Fruit fly (Drosophila melanogaster): ENCODE measurements around the gene pins.

Gene pins

DNA sequence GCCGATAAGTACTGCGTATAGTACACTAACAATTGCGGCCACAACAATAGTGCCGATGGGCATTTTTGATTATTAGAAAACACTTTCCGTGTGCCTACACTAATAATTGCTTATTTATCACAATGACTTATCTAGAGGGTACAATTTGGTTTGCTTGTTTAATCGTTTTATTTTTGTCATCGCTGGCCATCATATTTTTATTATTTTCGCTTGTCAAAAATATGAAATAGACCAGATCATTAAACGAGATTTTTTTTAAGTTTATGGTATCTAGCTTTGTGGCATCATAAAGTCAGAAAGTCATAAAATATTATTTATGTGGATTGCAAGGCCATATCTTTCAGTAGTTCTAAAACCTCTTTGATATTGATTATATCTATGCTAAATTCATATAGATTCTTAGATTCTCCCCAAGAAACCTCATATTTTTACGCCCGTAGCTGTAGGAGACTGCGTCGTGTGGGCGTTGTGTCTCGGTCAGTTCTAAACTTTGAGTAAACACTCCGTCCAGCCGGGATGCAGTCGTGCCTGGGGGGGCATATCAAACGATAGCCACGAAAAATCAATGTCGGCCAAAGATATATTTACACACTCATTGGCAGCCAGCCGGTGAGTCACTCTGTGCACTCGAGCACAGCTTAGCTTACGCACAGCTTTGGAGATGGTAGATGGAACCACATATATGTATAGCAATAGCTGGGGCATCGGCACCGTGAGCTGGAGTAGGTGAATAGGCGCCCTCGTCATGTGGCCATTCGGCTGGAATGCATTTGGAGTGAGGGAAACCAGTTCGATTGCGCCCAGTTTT lies 22.2 kb downstream of the pins start (continued):
- TF ChIP-seq usp (GFP tag; optimal IDR thresholded peaks at IDR 0.05) (no peak), CG9705 (GFP tag; optimal IDR thresholded peaks at IDR 0.05) (no peak), rgr (GFP tag; optimal IDR thresholded peaks at IDR 0.05) (peak; percentile 32), sage (GFP tag; optimal IDR thresholded peaks at IDR 0.05) (no peak), sv (GFP tag; optimal IDR thresholded peaks at IDR 0.05) (no peak), Myc (optimal IDR thresholded peaks at IDR 0.05) (no peak), h (GFP tag; optimal IDR thresholded peaks at IDR 0.05) (peak; percentile 47), brk (GFP tag; optimal IDR thresholded peaks at IDR 0.05) (no peak), tai (GFP tag; optimal IDR thresholded peaks at IDR 0.05) (no peak)

DNA sequence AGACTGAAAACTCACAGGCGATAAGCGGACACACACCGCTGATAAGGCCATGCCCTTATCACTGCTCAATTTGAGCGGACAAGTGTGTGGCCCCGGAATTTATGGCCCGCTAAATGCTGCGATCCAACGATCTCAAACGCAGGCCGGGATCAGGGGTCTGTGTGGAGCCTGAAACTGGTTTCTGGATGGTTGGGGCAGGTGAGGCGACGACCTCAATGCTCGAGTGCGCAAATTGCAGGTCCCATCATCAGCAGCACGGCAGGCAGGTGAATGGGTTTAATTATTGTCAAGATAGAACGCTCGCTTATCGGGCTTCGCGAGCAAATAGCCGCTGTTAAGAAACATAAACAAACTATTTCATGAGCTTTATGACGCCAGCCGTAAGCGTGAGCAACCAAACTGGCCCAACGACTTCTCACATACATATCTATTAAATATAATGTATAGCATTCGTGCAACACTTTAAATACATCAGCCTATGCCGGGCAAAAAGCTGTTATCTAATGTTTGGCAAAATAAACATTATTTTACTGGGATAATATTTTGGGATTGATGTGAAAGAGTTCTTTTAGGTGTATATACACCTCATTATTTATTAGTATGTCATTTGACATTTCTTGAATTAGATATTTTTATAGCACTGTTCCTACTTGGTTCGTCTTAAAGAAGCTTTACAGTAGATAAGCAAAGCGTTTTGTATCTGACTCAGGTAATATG lies 23.1 kb downstream of the pins start:
- TF ChIP-seq lola (GFP tag; optimal IDR thresholded peaks at IDR 0.05) (no peak), psq (GFP tag; optimal IDR thresholded peaks at IDR 0.05) (no peak), OdsH (GFP tag; optimal IDR thresholded peaks at IDR 0.05) (peak; percentile 19), pan (optimal IDR thresholded peaks at IDR 0.05) (no peak), dsf (GFP tag; optimal IDR thresholded peaks at IDR 0.05; ENCODE audit: borderline replicate concordance) (no peak), Jra (GFP tag; optimal IDR thresholded peaks at IDR 0.05) (no peak), Abd-B (GFP tag; optimal IDR thresholded peaks at IDR 0.05) (no peak), GATAd (GFP tag; optimal IDR thresholded peaks at IDR 0.05) (no peak), Hnf4 (GFP tag; optimal IDR thresholded peaks at IDR 0.05) (peak; percentile 14), CG9705 (GFP tag; optimal IDR thresholded peaks at IDR 0.05) (no peak), dmrt93B (GFP tag; optimal IDR thresholded peaks at IDR 0.05) (no peak), Dfd (GFP tag; optimal IDR thresholded peaks at IDR 0.05) (no peak), tai (GFP tag; optimal IDR thresholded peaks at IDR 0.05) (no peak), dl (GFP tag; optimal IDR thresholded peaks at IDR 0.05; ENCODE audit: insufficient read depth in 1 of 2, partially characterized antibody in 2 of 2) (no peak), br (GFP tag; optimal IDR thresholded peaks at IDR 0.05) (peak; percentile 6), Hr78 (GFP tag; optimal IDR thresholded peaks at IDR 0.05) (no peak), fru (GFP tag; optimal IDR thresholded peaks at IDR 0.05) (no peak), Myc (optimal IDR thresholded peaks at IDR 0.05) (no peak), rgr (GFP tag; optimal IDR thresholded peaks at IDR 0.05) (no peak)

DNA sequence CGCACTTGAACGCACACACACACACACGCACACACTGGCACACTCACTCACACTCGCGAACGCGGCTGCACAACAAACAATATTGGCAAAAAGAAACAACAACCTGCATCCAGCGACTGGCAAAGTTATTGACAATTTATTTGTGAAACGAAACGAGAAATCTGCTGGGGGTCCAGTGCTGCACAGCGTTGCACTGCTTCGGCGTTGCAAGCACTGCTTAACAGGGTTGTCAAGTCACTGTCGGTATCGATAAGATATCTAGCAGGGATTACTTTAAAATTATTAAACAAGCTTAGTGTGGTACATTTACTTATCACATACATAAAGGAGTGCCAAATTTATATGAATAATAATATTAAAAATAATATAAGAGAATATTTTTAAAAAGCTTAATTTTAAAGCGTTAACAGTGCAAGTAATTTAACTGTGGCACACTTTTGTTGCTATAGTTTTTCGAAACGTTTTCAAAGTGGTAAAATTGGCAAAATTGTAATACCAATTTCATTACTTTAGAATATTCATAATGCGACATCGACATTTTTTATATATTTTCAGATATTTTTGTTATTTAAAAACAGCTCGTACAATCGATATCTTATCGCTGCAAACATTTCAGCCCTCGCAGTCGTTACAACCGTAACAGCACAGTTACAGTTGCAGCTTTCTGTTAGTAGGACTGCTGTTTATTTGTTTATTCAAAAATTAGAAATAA lies 24.7 kb downstream of the pins start, which contains the start of the genes dsd and Tusp:
TSS of gene dsd (minus strand) at position 179 of the 712 bp plus-strand sequence.
TSS of gene Tusp (plus strand) at position 662 of the 712 bp plus-strand sequence.
- TF ChIP-seq sv (GFP tag; optimal IDR thresholded peaks at IDR 0.05) (peak; percentile 82), Hr83 (GFP tag; optimal IDR thresholded peaks at IDR 0.05; ENCODE audit: poor library complexity, severe bottlenecking) (peak; percentile 94), jim (GFP tag; optimal IDR thresholded peaks at IDR 0.05) (peak; percentile 79), sage (GFP tag; optimal IDR thresholded peaks at IDR 0.05) (no peak), pan (optimal IDR thresholded peaks at IDR 0.05) (no peak), GATAd (GFP tag; optimal IDR thresholded peaks at IDR 0.05) (peak; percentile 68), Sp1 (GFP tag; optimal IDR thresholded peaks at IDR 0.05) (peak; percentile 60), Abd-B (GFP tag; optimal IDR thresholded peaks at IDR 0.05) (no peak), woc (GFP tag; optimal IDR thresholded peaks at IDR 0.05) (peak; percentile 67), OdsH (GFP tag; optimal IDR thresholded peaks at IDR 0.05) (peak; percentile 57), psq (GFP tag; optimal IDR thresholded peaks at IDR 0.05) (peak; percentile 71), N (GFP tag; optimal IDR thresholded peaks at IDR 0.05) (no peak), foxo (GFP tag; optimal IDR thresholded peaks at IDR 0.05) (peak in 1 of 2 experiments; percentile 85), CrebA (GFP tag; optimal IDR thresholded peaks at IDR 0.05; ENCODE audit: borderline replicate concordance) (peak; percentile 2), tai (GFP tag; optimal IDR thresholded peaks at IDR 0.05) (no peak), lola (GFP tag; optimal IDR thresholded peaks at IDR 0.05) (no peak), Mio (GFP tag; optimal IDR thresholded peaks at IDR 0.05) (peak; percentile 27), CG32264 (GFP tag; optimal IDR thresholded peaks at IDR 0.05) (no peak), rgr (GFP tag; optimal IDR thresholded peaks at IDR 0.05) (peak; percentile 82), Hnf4 (GFP tag; optimal IDR thresholded peaks at IDR 0.05) (peak; percentile 90), Dif (GFP tag; optimal IDR thresholded peaks at IDR 0.05; ENCODE audit: partially characterized antibody) (no peak), dmrt93B (GFP tag; optimal IDR thresholded peaks at IDR 0.05) (peak; percentile 66), usp (GFP tag; optimal IDR thresholded peaks at IDR 0.05) (no peak), brk (GFP tag; optimal IDR thresholded peaks at IDR 0.05) (peak; percentile 55), Myc (optimal IDR thresholded peaks at IDR 0.05) (no peak), Jra (GFP tag; optimal IDR thresholded peaks at IDR 0.05) (peak; percentile 46), ey (GFP tag; optimal IDR thresholded peaks at IDR 0.05) (peak; percentile 58), dl (GFP tag; optimal IDR thresholded peaks at IDR 0.05; ENCODE audit: insufficient read depth in 1 of 2, partially characterized antibody in 2 of 2) (no peak), br (GFP tag; optimal IDR thresholded peaks at IDR 0.05) (peak; percentile 73), Dfd (GFP tag; optimal IDR thresholded peaks at IDR 0.05) (no peak), fru (GFP tag; optimal IDR thresholded peaks at IDR 0.05) (peak; percentile 72), Hr78 (GFP tag; optimal IDR thresholded peaks at IDR 0.05) (no peak), Vsx2 (GFP tag; optimal IDR thresholded peaks at IDR 0.05; ENCODE audit: partially characterized antibody) (no peak), dsf (GFP tag; optimal IDR thresholded peaks at IDR 0.05; ENCODE audit: borderline replicate concordance) (peak; percentile 12), CG9705 (GFP tag; optimal IDR thresholded peaks at IDR 0.05) (peak; percentile 60), HLH106 (tag; optimal IDR thresholded peaks at IDR 0.05) (peak; percentile 75), h (GFP tag; optimal IDR thresholded peaks at IDR 0.05) (peak; percentile 79)
